Worm (Caenorhabditis elegans): ENCODE data around the gene obr-1.

The obr-1 gene

ce11 chrIII:11317164-11317620, 46.5 kb upstream of the obr-1 start, which contains the start of gene mcm-10 (continued):
- peak; percentile 94 for TF ChIP-seq ceh-14 (tag; optimal IDR thresholded peaks at IDR 0.05)
- TF ChIP-seq ceh-45 (GFP tag; IDR thresholded peaks at IDR 0.05), result no peak
- no peak for TF ChIP-seq ceh-6 (GFP tag; optimal IDR thresholded peaks at IDR 0.05)
- no peak for TF ChIP-seq ama-1 (optimal IDR thresholded peaks at IDR 0.05)
- peak; percentile 90 for TF ChIP-seq fax-1 (tag; optimal IDR thresholded peaks at IDR 0.05)
- TF ChIP-seq ahr-1 (tag; optimal IDR thresholded peaks at IDR 0.05), result peak; percentile 92
- peak; percentile 78 for TF ChIP-seq hlh-15 (tag; optimal IDR thresholded peaks at IDR 0.05)
- TF ChIP-seq syd-9 (tag; optimal IDR thresholded peaks at IDR 0.05), result no peak
- peak; percentile 98 for TF ChIP-seq unc-42 (tag; optimal IDR thresholded peaks at IDR 0.05)
- TF ChIP-seq che-1 (tag; optimal IDR thresholded peaks at IDR 0.05), result peak; percentile 69
- TF ChIP-seq npax-4 (tag; optimal IDR thresholded peaks at IDR 0.05), result peak; percentile 19
- TF ChIP-seq pax-1 (tag; optimal IDR thresholded peaks at IDR 0.05), result no peak
- TF ChIP-seq F13H6.1 (tag; optimal IDR thresholded peaks at IDR 0.05), result peak; percentile 80
- TF ChIP-seq gmeb-2 (tag; optimal IDR thresholded peaks at IDR 0.05), result peak; percentile 17
- peak; percentile 21 for TF ChIP-seq Y22D7AL.16 (tag; optimal IDR thresholded peaks at IDR 0.05)
- peak; percentile 59 for TF ChIP-seq ttx-3 (tag; optimal IDR thresholded peaks at IDR 0.05)
- TF ChIP-seq nhr-232 (tag; optimal IDR thresholded peaks at IDR 0.05), result no peak
- no peak for TF ChIP-seq ceh-22 (tag; optimal IDR thresholded peaks at IDR 0.05)
- peak; percentile 83 for TF ChIP-seq elt-2 (tag; optimal IDR thresholded peaks at IDR 0.05)
- TF ChIP-seq hlh-13 (GFP tag; optimal IDR thresholded peaks at IDR 0.05), result no peak
- peak; percentile 95 for TF ChIP-seq zip-5 (tag; optimal IDR thresholded peaks at IDR 0.05)
- TF ChIP-seq ceh-19 (GFP tag; optimal IDR thresholded peaks at IDR 0.05), result peak; percentile 66
- no peak for TF ChIP-seq eyg-1 (tag; optimal IDR thresholded peaks at IDR 0.05)
- TF ChIP-seq pat-9 (tag; optimal IDR thresholded peaks at IDR 0.05), result no peak
- peak; percentile 73 for TF ChIP-seq dmd-4 (tag; optimal IDR thresholded peaks at IDR 0.05; ENCODE audit: borderline replicate concordance)
- no peak for TF ChIP-seq nhr-11 (tag; optimal IDR thresholded peaks at IDR 0.05)
- peak; percentile 66 for TF ChIP-seq fkh-6 (tag; optimal IDR thresholded peaks at IDR 0.05)
- TF ChIP-seq sox-2 (GFP tag; IDR thresholded peaks at IDR 0.05), result no peak
- TF ChIP-seq lim-6 (tag; optimal IDR thresholded peaks at IDR 0.05), result peak; percentile 82
- TF ChIP-seq unc-86 (tag; optimal IDR thresholded peaks at IDR 0.05), result peak; percentile 85
- peak; percentile 99 for TF ChIP-seq ceh-31 (tag; optimal IDR thresholded peaks at IDR 0.05)
- TF ChIP-seq ceh-34 (tag; optimal IDR thresholded peaks at IDR 0.05), result peak; percentile 78
- TF ChIP-seq dve-1 (tag; optimal IDR thresholded peaks at IDR 0.05), result peak; percentile 18
- no peak for TF ChIP-seq K02D7.2 (tag; optimal IDR thresholded peaks at IDR 0.05)

- no peak for TF ChIP-seq ttx-3 (tag; optimal IDR thresholded peaks at IDR 0.05)
- TF ChIP-seq ceh-18 (tag; optimal IDR thresholded peaks at IDR 0.05), result no peak
- no peak for TF ChIP-seq rnt-1 (tag; optimal IDR thresholded peaks at IDR 0.05)
- TF ChIP-seq ceh-48 (tag; optimal IDR thresholded peaks at IDR 0.05), result no peak
- no peak for TF ChIP-seq ref-2 (tag; optimal IDR thresholded peaks at IDR 0.05)
- TF ChIP-seq tbx-2 (tag; optimal IDR thresholded peaks at IDR 0.05), result no peak
- TF ChIP-seq ceh-9 (tag; optimal IDR thresholded peaks at IDR 0.05), result no peak
- TF ChIP-seq syd-9 (tag; optimal IDR thresholded peaks at IDR 0.05), result no peak
- no peak for TF ChIP-seq Y22D7AL.16 (tag; optimal IDR thresholded peaks at IDR 0.05)
- no peak for TF ChIP-seq hlh-15 (tag; optimal IDR thresholded peaks at IDR 0.05)
- no peak for TF ChIP-seq ceh-45 (GFP tag; IDR thresholded peaks at IDR 0.05)
These were observed 40.8 kb upstream of the obr-1 start, which contains the start of gene rab-35 for ce11 chrIII:11311466-11311865. Gene rab-35, minus strand, starts transcription at chrIII:11311566.

ce11 chrIII:11290554-11290953, 19.9 kb upstream of the obr-1 start, which contains the start of the genes gly-9, mib-1 and smc-3:
Gene gly-9, minus strand, starts transcription at chrIII:11290580.
Gene mib-1, minus strand, starts transcription at chrIII:11290676.
Gene smc-3, plus strand, starts transcription at chrIII:11290904.
- TF ChIP-seq nfya-1 (tag; optimal IDR thresholded peaks at IDR 0.05) (peak; percentile 3), zip-5 (tag; optimal IDR thresholded peaks at IDR 0.05) (peak; percentile 43), K09A11.1 (tag; optimal IDR thresholded peaks at IDR 0.05; ENCODE audit: insufficient read depth) (no peak), elt-4 (tag; optimal IDR thresholded peaks at IDR 0.05) (no peak), F13H6.1 (tag; optimal IDR thresholded peaks at IDR 0.05) (peak; percentile 38), pha-2 (tag; optimal IDR thresholded peaks at IDR 0.05) (no peak), tbx-7 (tag; optimal IDR thresholded peaks at IDR 0.05) (peak; percentile 84), ceh-24 (tag; optimal IDR thresholded peaks at IDR 0.05) (no peak), ahr-1 (tag; optimal IDR thresholded peaks at IDR 0.05) (no peak), pax-1 (tag; optimal IDR thresholded peaks at IDR 0.05) (no peak), lim-6 (tag; optimal IDR thresholded peaks at IDR 0.05) (peak; percentile 54), ref-2 (tag; optimal IDR thresholded peaks at IDR 0.05) (peak; percentile 82), unc-86 (tag; optimal IDR thresholded peaks at IDR 0.05) (no peak), mec-3 (tag; optimal IDR thresholded peaks at IDR 0.05; ENCODE audit: borderline replicate concordance) (peak; percentile 64), pat-9 (tag; optimal IDR thresholded peaks at IDR 0.05) (no peak), nhr-232 (tag; optimal IDR thresholded peaks at IDR 0.05) (no peak), ceh-45 (GFP tag; IDR thresholded peaks at IDR 0.05) (no peak), hlh-13 (GFP tag; optimal IDR thresholded peaks at IDR 0.05) (no peak), nhr-11 (tag; optimal IDR thresholded peaks at IDR 0.05) (no peak), Y22D7AL.16 (tag; optimal IDR thresholded peaks at IDR 0.05) (no peak), T23F11.4 (GFP tag; optimal IDR thresholded peaks at IDR 0.05) (no peak), ceh-48 (tag; optimal IDR thresholded peaks at IDR 0.05) (no peak), sdc-2 (tag; optimal IDR thresholded peaks at IDR 0.05) (no peak), fkh-6 (tag; optimal IDR thresholded peaks at IDR 0.05) (peak; percentile 53)
